Worm (Caenorhabditis elegans): ENCODE measurements around the gene srsx-1.

Gene srsx-1

DNA sequence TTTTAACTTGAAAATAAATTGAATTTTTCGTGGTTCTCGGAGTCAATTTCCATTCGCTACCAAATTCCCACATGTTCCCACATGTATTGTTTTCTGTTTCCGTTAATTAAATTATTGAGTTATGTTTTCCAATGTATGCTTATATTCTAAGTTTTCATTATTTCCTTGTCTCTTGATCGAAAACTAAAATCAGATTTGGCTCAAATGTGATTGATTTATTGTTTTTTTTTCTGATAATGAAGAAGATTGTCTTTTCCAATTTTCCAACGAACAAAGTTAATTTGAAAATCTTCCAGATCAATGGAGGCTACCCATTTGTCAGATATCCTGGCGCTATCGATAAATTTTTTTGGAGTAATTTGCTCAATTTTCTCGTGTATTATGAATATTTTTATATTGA, 4.1 kb downstream of the srsx-1 start, which contains the start of gene srbc-25:
srbc-25 (plus strand) TSS at position 301 of the 400 bp plus-strand sequence.
- TF ChIP-seq sdz-38 (tag; optimal IDR thresholded peaks at IDR 0.05) (no peak), pha-4 (tag; optimal IDR thresholded peaks at IDR 0.05) (no peak), repo-1 (tag; optimal IDR thresholded peaks at IDR 0.05) (no peak), nhr-179 (tag; optimal IDR thresholded peaks at IDR 0.05) (no peak), B0336.3 (GFP tag; IDR thresholded peaks at IDR 0.05) (no peak), Y56A3A.18 (GFP tag; IDR thresholded peaks at IDR 0.05) (no peak), Y53F4B.3 (GFP tag; IDR thresholded peaks at IDR 0.05) (no peak), ztf-22 (GFP tag; optimal IDR thresholded peaks at IDR 0.05) (no peak), sptf-2 (GFP tag; optimal IDR thresholded peaks at IDR 0.05) (no peak), B0035.1 (tag; optimal IDR thresholded peaks at IDR 0.05) (no peak), atf-7 (tag; optimal IDR thresholded peaks at IDR 0.05) (no peak), ztf-25 (GFP tag; IDR thresholded peaks at IDR 0.05) (no peak), hlh-26 (GFP tag; conservative IDR thresholded peaks at IDR 0.05) (no peak), F55B11.4 (tag; optimal IDR thresholded peaks at IDR 0.05; ENCODE audit: borderline replicate concordance, insufficient read depth) (no peak), lin-54 (GFP tag; optimal IDR thresholded peaks at IDR 0.05) (no peak), xnd-1 (tag; optimal IDR thresholded peaks at IDR 0.05) (no peak), tlf-1 (GFP tag; optimal IDR thresholded peaks at IDR 0.05) (no peak)

DNA sequence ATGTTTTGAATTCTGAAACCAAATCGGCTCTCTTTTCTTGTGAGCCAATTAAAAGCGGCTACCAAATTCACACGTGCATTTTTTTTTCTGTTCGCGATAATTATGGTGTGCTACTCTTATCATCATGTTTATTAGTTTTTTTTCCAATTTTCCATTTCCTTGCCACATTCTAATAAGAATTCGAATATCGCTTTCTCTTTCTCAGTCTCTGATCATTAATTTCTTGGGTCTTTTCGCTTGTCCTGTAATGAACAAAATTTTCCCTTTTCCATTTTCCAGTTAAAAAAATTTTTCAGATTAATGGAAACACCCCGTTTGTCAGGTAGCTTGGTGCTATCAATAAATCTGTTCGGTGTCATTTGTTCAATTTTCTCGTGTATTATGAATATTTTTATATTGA, 6.3 kb downstream of the srsx-1 start, which contains the start of gene srbc-26:
srbc-26 (plus strand) TSS at position 301 of the 400 bp plus-strand sequence.
- TF ChIP-seq lsl-1 (GFP tag; optimal IDR thresholded peaks at IDR 0.05) (no peak), nhr-90 (tag; optimal IDR thresholded peaks at IDR 0.05) (no peak)

DNA sequence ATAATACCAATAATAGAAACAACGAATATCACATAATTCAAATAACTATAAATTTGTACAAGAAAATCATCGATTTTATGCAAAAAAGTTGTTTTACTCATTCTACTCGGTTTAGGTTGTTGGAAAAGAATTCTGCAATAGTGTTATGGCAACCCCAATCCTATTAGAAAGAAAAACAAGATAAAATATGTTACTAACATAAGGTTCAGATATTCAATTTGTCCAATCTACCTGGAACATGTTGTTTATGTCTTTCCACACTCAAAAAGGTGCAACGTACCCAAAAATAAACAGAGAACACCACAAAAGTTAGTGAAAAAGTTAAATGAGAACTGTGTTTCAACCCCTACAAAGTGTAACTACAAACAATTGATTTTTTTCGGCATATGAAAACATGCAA, 7.0 kb downstream of the srsx-1 start, which contains the start of gene srw-51:
srw-51 (minus strand) TSS at position 101 of the 400 bp plus-strand sequence.
- TF ChIP-seq let-526 (GFP tag; IDR thresholded peaks at IDR 0.05) (no peak), efl-1 (GFP tag; optimal IDR thresholded peaks at IDR 0.05) (no peak), nhr-179 (tag; optimal IDR thresholded peaks at IDR 0.05) (no peak), lin-54 (GFP tag; optimal IDR thresholded peaks at IDR 0.05) (no peak), F10E7.11 (tag; optimal IDR thresholded peaks at IDR 0.05) (no peak), T07F8.4 (tag; optimal IDR thresholded peaks at IDR 0.05) (no peak), F39B2.1 (GFP tag; IDR thresholded peaks at IDR 0.05) (no peak), dox-1 (GFP tag; IDR thresholded peaks at IDR 0.05) (no peak), pbrm-1 (GFP tag; IDR thresholded peaks at IDR 0.05) (no peak), ztf-25 (GFP tag; IDR thresholded peaks at IDR 0.05) (no peak), egl-18 (GFP tag; IDR thresholded peaks at IDR 0.05) (no peak), lag-1 (GFP tag; IDR thresholded peaks at IDR 0.05) (no peak), rpc-1 (optimal IDR thresholded peaks at IDR 0.05) (no peak), rpc-1 (tag; optimal IDR thresholded peaks at IDR 0.05) (no peak), ztf-6 (GFP tag; IDR thresholded peaks at IDR 0.05) (no peak), aptf-2 (GFP tag; conservative IDR thresholded peaks at IDR 0.05) (no peak), hlh-12 (tag; optimal IDR thresholded peaks at IDR 0.05) (no peak)

DNA sequence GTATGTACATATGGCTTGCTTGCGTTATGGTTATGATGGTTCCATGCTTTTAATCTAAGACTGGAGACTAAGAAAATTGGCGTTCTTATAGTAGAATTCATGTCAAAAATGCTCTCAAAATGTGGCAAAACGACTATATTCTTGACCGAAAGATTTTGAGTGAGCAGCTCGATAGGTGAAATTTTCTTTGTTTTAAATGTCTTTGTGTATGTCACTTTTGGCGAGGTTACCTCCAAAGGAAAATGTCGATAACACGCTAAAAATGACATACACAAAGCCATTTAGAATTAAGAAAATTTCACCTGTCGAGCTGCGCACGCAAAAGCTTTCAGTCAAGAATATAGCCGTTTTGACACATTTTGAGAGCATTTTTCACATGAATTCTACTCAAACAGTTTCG, 10.4 kb downstream of the srsx-1 start, which contains the start of gene srz-66:
srz-66 (minus strand) TSS at position 101 of the 400 bp plus-strand sequence.
- TF ChIP-seq K12H6.12 (tag; optimal IDR thresholded peaks at IDR 0.05) (no peak), T07F8.4 (tag; optimal IDR thresholded peaks at IDR 0.05) (no peak), lin-54 (GFP tag; optimal IDR thresholded peaks at IDR 0.05) (no peak), K11D2.4 (GFP tag; IDR thresholded peaks at IDR 0.05) (no peak), D2030.7 (GFP tag; IDR thresholded peaks at IDR 0.05) (no peak), F52B5.7 (tag; optimal IDR thresholded peaks at IDR 0.05) (no peak), rec-8 (tag; optimal IDR thresholded peaks at IDR 0.05) (no peak), F39B2.1 (GFP tag; IDR thresholded peaks at IDR 0.05) (no peak), unc-62 (GFP tag; optimal IDR thresholded peaks at IDR 0.05) (no peak), ekl-4 (GFP tag; IDR thresholded peaks at IDR 0.05) (no peak), Y67H2A.10 (GFP tag; conservative IDR thresholded peaks at IDR 0.05) (no peak), let-607 (tag; optimal IDR thresholded peaks at IDR 0.05) (no peak)
